Fruit fly (Drosophila melanogaster) whole organism, embryonic: ENCODE results near the gene CG12607.

Experiments
- BEAF-32 ChIP-seq: fragments of 200-800 bp; sonication (Bioruptor generic); optimal IDR thresholded peaks from 3 replicates; lab custom pipeline; 2017; ENCODE audit warnings: missing biosample characterization, missing genetic modification characterization, mild to moderate bottlenecking, moderate library complexity, missing genetic modification reagents
- CG10147 ChIP-seq: fragments of 200-800 bp; sonication (Bioruptor generic); optimal IDR thresholded peaks from 2 replicates; lab custom pipeline; 2019; ENCODE audit warnings: missing biosample characterization, mild to moderate bottlenecking, missing genetic modification characterization, moderate library complexity
- CG11085 ChIP-seq: fragments of 200-800 bp; sonication (Bioruptor generic); IDR thresholded peaks from 2 replicates; pipeline ENCODE4 v1.3.6; 2022; ENCODE audit warnings: missing biosample characterization, missing genetic modification characterization
- CG12769 ChIP-seq: fragments of 200-800 bp; sonication (Bioruptor generic); optimal IDR thresholded peaks from 2 replicates; lab custom pipeline; 2019; ENCODE audit warnings: missing biosample characterization, mild to moderate bottlenecking, missing genetic modification characterization, moderate library complexity
- CG13287 ChIP-seq: fragments of 200-800 bp; sonication (Bioruptor generic); IDR thresholded peaks from 2 replicates; pipeline ENCODE4 v1.3.6; 2022; ENCODE audit warnings: missing biosample characterization, missing genetic modification characterization; ENCODE audit not compliant: partially characterized antibody
- CG13894 ChIP-seq: fragments of 200-800 bp; sonication (Bioruptor generic); optimal IDR thresholded peaks from 3 replicates; lab custom pipeline; 2018; ENCODE audit warnings: missing biosample characterization, mild to moderate bottlenecking, missing genetic modification characterization, moderate library complexity
- CG14860 ChIP-seq: fragments of 200-800 bp; sonication (Bioruptor generic); IDR thresholded peaks from 3 replicates; pipeline ENCODE4 v1.3.6; 2022; ENCODE audit warnings: missing biosample characterization, missing genetic modification characterization; ENCODE audit not compliant: partially characterized antibody
- CG15514 ChIP-seq: fragments of 200-800 bp; sonication (Bioruptor generic); optimal IDR thresholded peaks from 3 replicates; lab custom pipeline; 2017; ENCODE audit warnings: missing biosample characterization, missing genetic modification characterization, mild to moderate bottlenecking, moderate library complexity, missing genetic modification reagents
- CG17359 ChIP-seq: fragments of 200-800 bp; sonication (Bioruptor generic); optimal IDR thresholded peaks from 3 replicates; lab custom pipeline; 2018; ENCODE audit warnings: missing biosample characterization, mild to moderate bottlenecking, missing genetic modification characterization, moderate library complexity
- CG17361 ChIP-seq: fragments of 200-800 bp; sonication (Bioruptor generic); IDR thresholded peaks from 3 replicates; pipeline ENCODE4 v1.3.6; 2022; ENCODE audit warnings: missing biosample characterization, missing genetic modification characterization
- CG2199 ChIP-seq: fragments of 200-800 bp; sonication (Bioruptor generic); IDR thresholded peaks from 3 replicates; pipeline ENCODE4 v1.3.6; 2022; ENCODE audit warnings: missing biosample characterization, missing genetic modification characterization
- CG2889 ChIP-seq: fragments of 200-800 bp; sonication (Bioruptor generic); IDR thresholded peaks from 3 replicates; pipeline ENCODE4 v1.3.6; 2022; ENCODE audit warnings: missing biosample characterization, missing genetic modification characterization
- CG34224 ChIP-seq: fragments of 200-800 bp; sonication (Bioruptor generic); IDR thresholded peaks from 3 replicates; pipeline ENCODE4 v1.3.6; 2022; ENCODE audit warnings: missing biosample characterization, missing genetic modification characterization; ENCODE audit not compliant: partially characterized antibody
- CG4617 ChIP-seq: fragments of 200-800 bp; sonication (Bioruptor generic); optimal IDR thresholded peaks from 3 replicates; lab custom pipeline; 2016; ENCODE audit warnings: missing biosample characterization, missing genetic modification characterization, borderline replicate concordance
- CG7372 ChIP-seq: fragments of 200-800 bp; sonication (Bioruptor generic); IDR thresholded peaks from 2 replicates; pipeline ENCODE4 v1.3.6; 2022; ENCODE audit warnings: missing biosample characterization, missing genetic modification characterization
- CG7745 ChIP-seq: fragments of 200-800 bp; sonication (Bioruptor generic); optimal IDR thresholded peaks from 2 replicates; lab custom pipeline; 2018; ENCODE audit warnings: missing biosample characterization, mild to moderate bottlenecking, missing genetic modification characterization, moderate library complexity
- CG7839 ChIP-seq: fragments of 200-800 bp; sonication (Bioruptor generic); optimal IDR thresholded peaks from 3 replicates; lab custom pipeline; 2018; ENCODE audit warnings: missing biosample characterization, mild to moderate bottlenecking, missing genetic modification characterization, moderate library complexity
- CG8281 ChIP-seq: fragments of 200-800 bp; sonication (Bioruptor generic); optimal IDR thresholded peaks from 2 replicates; lab custom pipeline; 2018; ENCODE audit warnings: missing biosample characterization, mild to moderate bottlenecking, missing genetic modification characterization, moderate library complexity
- CG9437 ChIP-seq: fragments of 200-800 bp; sonication (Bioruptor generic); optimal IDR thresholded peaks from 2 replicates; lab custom pipeline; 2018; ENCODE audit warnings: missing biosample characterization, mild to moderate bottlenecking, missing genetic modification characterization
- CG9817 ChIP-seq: fragments of 200-800 bp; sonication (Bioruptor generic); optimal IDR thresholded peaks from 2 replicates; lab custom pipeline; 2018; ENCODE audit warnings: missing biosample characterization, mild to moderate bottlenecking, missing genetic modification characterization, moderate library complexity
- CG9932 ChIP-seq: fragments of 200-800 bp; sonication (Bioruptor generic); IDR thresholded peaks from 2 replicates; pipeline ENCODE4 v1.3.6; 2022; ENCODE audit warnings: missing biosample characterization, missing genetic modification characterization
- D19B ChIP-seq: fragments of 200-800 bp; sonication (Bioruptor generic); optimal IDR thresholded peaks from 2 replicates; lab custom pipeline; 2017; ENCODE audit warnings: missing biosample characterization, mild to moderate bottlenecking, missing genetic modification characterization
- Deaf1 ChIP-seq: fragments of 200-800 bp; optimal IDR thresholded peaks from 3 replicates; lab custom pipeline; 2019; ENCODE audit warnings: missing biosample characterization, mild to moderate bottlenecking, missing genetic modification characterization, moderate library complexity
- Dll ChIP-seq: fragments of 200-800 bp; sonication (Bioruptor generic); IDR thresholded peaks from 4 replicates; pipeline ENCODE4 v1.3.6; 2022; ENCODE audit warnings: missing biosample characterization, missing genetic modification characterization; ENCODE audit not compliant: partially characterized antibody
- Poxn ChIP-seq: fragments of 200-800 bp; sonication (Bioruptor generic); IDR thresholded peaks from 2 replicates; pipeline ENCODE4 v1.3.6; 2022; ENCODE audit warnings: missing biosample characterization, missing genetic modification characterization
- Rfx ChIP-seq: fragments of 200-800 bp; sonication (Bioruptor generic); IDR thresholded peaks from 2 replicates; pipeline ENCODE4 v1.3.6; 2022; ENCODE audit warnings: missing biosample characterization, missing genetic modification characterization
- Side ChIP-seq: fragments of 200-800 bp; sonication (Bioruptor generic); optimal IDR thresholded peaks from 2 replicates; lab custom pipeline; 2016; ENCODE audit warnings: missing biosample characterization, missing genetic modification characterization
- Sry-β ChIP-seq: fragments of 200-800 bp; sonication (Bioruptor generic); optimal IDR thresholded peaks from 2 replicates; lab custom pipeline; 2018; ENCODE audit warnings: missing biosample characterization, mild to moderate bottlenecking, missing genetic modification characterization, moderate library complexity
- Trl ChIP-seq, 3 experiments: fragments of >200 bp in 2 of 3; fragments of 200-800 bp in 1 of 3; sonication (Bioruptor generic) in 1 of 3; optimal IDR thresholded peaks; 2 replicates in 1 of 3; 3 replicates in 2 of 3; lab custom pipeline; 2016 to 2017; ENCODE audit warnings: missing biosample characterization in 1 of 3, missing genetic modification characterization in 1 of 3
- abd-A ChIP-seq: fragments of 200-800 bp; sonication (Bioruptor generic); optimal IDR thresholded peaks from 3 replicates; lab custom pipeline; 2019; ENCODE audit warnings: missing biosample characterization, mild to moderate bottlenecking, missing genetic modification characterization, moderate library complexity
- br ChIP-seq: fragments of >200 bp; optimal IDR thresholded peaks from 2 replicates; lab custom pipeline; 2017
- bsh ChIP-seq, 2 experiments: fragments of 200-800 bp; sonication (Bioruptor generic); optimal IDR thresholded peaks; 2 replicates each; lab custom pipeline; 2017 to 2018; ENCODE audit warnings: mild to moderate bottlenecking in 2 of 2, missing biosample characterization in 2 of 2, missing genetic modification characterization in 2 of 2, moderate library complexity in 1 of 2
- btn ChIP-seq: fragments of 200-800 bp; sonication (Bioruptor generic); optimal IDR thresholded peaks from 2 replicates; lab custom pipeline; 2016; ENCODE audit warnings: missing biosample characterization, missing genetic modification characterization
- chinmo ChIP-seq: fragments of 200-800 bp; sonication (Bioruptor generic); IDR thresholded peaks from 4 replicates; pipeline ENCODE4 v1.3.6; 2022; ENCODE audit warnings: missing biosample characterization, missing genetic modification characterization; ENCODE audit not compliant: partially characterized antibody
- ci ChIP-seq: fragments of 200-800 bp; sonication (Bioruptor generic); IDR thresholded peaks from 3 replicates; pipeline ENCODE4 v1.3.6; 2022; ENCODE audit warnings: missing biosample characterization, missing genetic modification characterization
- disco-r ChIP-seq: fragments of 200-800 bp; sonication (Bioruptor generic); optimal IDR thresholded peaks from 2 replicates; lab custom pipeline; 2016; ENCODE audit warnings: missing biosample characterization, missing genetic modification characterization
- gcm ChIP-seq: fragments of 200-800 bp; sonication (Bioruptor generic); optimal IDR thresholded peaks from 2 replicates; lab custom pipeline; 2019; ENCODE audit warnings: missing biosample characterization, mild to moderate bottlenecking, missing genetic modification characterization, moderate library complexity
- jumu ChIP-seq: fragments of 200-800 bp; sonication (Bioruptor generic); optimal IDR thresholded peaks from 3 replicates; lab custom pipeline; 2016; ENCODE audit warnings: missing biosample characterization, missing genetic modification characterization
- lilli ChIP-seq: fragments of 200-800 bp; sonication (Bioruptor generic); optimal IDR thresholded peaks from 3 replicates; lab custom pipeline; 2016; ENCODE audit warnings: missing biosample characterization, missing genetic modification characterization
- oc ChIP-seq: fragments of 200-800 bp; sonication (Bioruptor generic); optimal IDR thresholded peaks from 2 replicates; lab custom pipeline; 2018; ENCODE audit warnings: missing biosample characterization, mild to moderate bottlenecking, missing genetic modification characterization, moderate library complexity
- pb ChIP-seq: fragments of 200-800 bp; sonication (Bioruptor generic); optimal IDR thresholded peaks from 3 replicates; lab custom pipeline; 2016; ENCODE audit warnings: missing biosample characterization, missing genetic modification characterization
- pros ChIP-seq: fragments of 200-800 bp; sonication (Bioruptor generic); optimal IDR thresholded peaks from 3 replicates; lab custom pipeline; 2019; ENCODE audit warnings: missing biosample characterization, mild to moderate bottlenecking, missing genetic modification characterization, moderate library complexity
- pum ChIP-seq: fragments of 200-800 bp; sonication (Bioruptor generic); optimal IDR thresholded peaks from 2 replicates; lab custom pipeline; 2016; ENCODE audit warnings: missing biosample characterization, missing genetic modification characterization
- sd ChIP-seq: fragments of 200-800 bp; sonication (Bioruptor generic); optimal IDR thresholded peaks from 3 replicates; lab custom pipeline; 2018; ENCODE audit warnings: missing biosample characterization, mild to moderate bottlenecking, missing genetic modification characterization, moderate library complexity
- unc-4 ChIP-seq: fragments of 200-800 bp; sonication (Bioruptor generic); IDR thresholded peaks from 2 replicates; pipeline ENCODE4 v1.3.6; 2022; ENCODE audit warnings: missing biosample characterization, missing genetic modification characterization; ENCODE audit not compliant: partially characterized antibody

CG12607 gene

dm6 chr3L:4436421-4436820, 10.0 kb upstream of the CG12607 start, which contains the start of gene CG15021:
Gene CG15021 (plus strand): TSS chr3L:4436721.
- TF ChIP-seq btn (no peak), lilli (GFP tag; lab: Kevin White, UChicago) (no peak), br (lab: Kevin White, UChicago) (no peak), sd (tag; lab: Kevin White, UChicago) (peak; percentile 12), CG11085 (no peak), D19B (GFP tag; lab: Kevin White, UChicago) (no peak), CG34224 (0 out of 3 replicates have a peak, but pooled peaks have one; percentile 22), CG8281 (no peak), Deaf1 (tag; lab: Kevin White, UChicago) (peak; percentile 57), CG12769 (tag; lab: Kevin White, UChicago) (no peak)

DNA sequence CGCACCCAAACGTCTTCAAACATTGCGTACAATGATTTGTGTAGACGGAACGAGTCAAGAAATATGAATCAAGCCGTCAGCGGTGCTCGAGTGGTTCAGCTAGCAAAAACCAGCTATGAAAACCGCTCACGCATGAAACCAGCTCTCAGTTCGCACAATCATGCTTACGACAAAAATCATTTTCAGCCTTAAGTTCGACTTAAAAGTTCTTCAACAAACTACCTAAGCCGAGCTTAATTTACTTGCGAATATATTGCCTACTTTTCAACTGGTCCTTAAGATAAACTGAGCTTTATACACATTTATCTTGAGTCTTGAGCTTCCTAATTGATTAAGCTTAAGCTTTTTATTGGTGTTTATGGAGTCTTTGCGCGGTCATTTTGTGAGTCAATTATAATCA, 6.2 kb upstream of the CG12607 start:
- no peak for TF ChIP-seq CG10147 (GFP tag; lab: Kevin White, UChicago)
- TF ChIP-seq Dll (GFP tag; lab: Robert Waterston, UW): 0 out of 4 replicates have a peak, but pooled peaks have one; percentile 17
- peak; percentile 3 for TF ChIP-seq oc (tag; lab: Kevin White, UChicago)
- TF ChIP-seq Sry-β: peak; percentile 64
- no peak for TF ChIP-seq Trl (optimal IDR thresholded peaks at IDR 0.05; lab: Kevin White, UChicago)
- no peak for TF ChIP-seq Trl (GFP tag; optimal IDR thresholded peaks at IDR 0.05; lab: Kevin White, UChicago)
- 0 out of 2 replicates have a peak, but pooled peaks have one; percentile 16 for TF ChIP-seq unc-4 (GFP tag; lab: Robert Waterston, UW)
- peak; percentile 88 for TF ChIP-seq CG9437
- TF ChIP-seq CG2199 (GFP tag; lab: Robert Waterston, UW): no peak
- no peak for TF ChIP-seq CG4617 (GFP tag; lab: Kevin White, UChicago)
- peak; percentile 88 for TF ChIP-seq abd-A
- peak; percentile 13 for TF ChIP-seq BEAF-32 (GFP tag; lab: Kevin White, UChicago)
- peak; percentile 69 for TF ChIP-seq CG7745 (tag; lab: Kevin White, UChicago)
- no peak for TF ChIP-seq ci (GFP tag; lab: Robert Waterston, UW)
- 0 out of 2 replicates have a peak, but pooled peaks have one; percentile 5 for TF ChIP-seq CG7372
- no peak for TF ChIP-seq jumu
- TF ChIP-seq Rfx (GFP tag; lab: Robert Waterston, UW): peak; percentile 36; the same call in 1 of the 2 replicates
- no peak for TF ChIP-seq pb (GFP tag; lab: Kevin White, UChicago)
- no peak for TF ChIP-seq gcm (GFP tag; lab: Kevin White, UChicago)
- peak; percentile 18; the same call in 1 of the 2 replicates for TF ChIP-seq CG9932 (GFP tag; lab: Robert Waterston, UW)
- TF ChIP-seq bsh (GFP tag; optimal IDR thresholded peaks at IDR 0.05; lab: Kevin White, UChicago): no peak
- no peak for TF ChIP-seq Side (GFP tag; lab: Kevin White, UChicago)
- peak; percentile 50 for TF ChIP-seq CG13287 (GFP tag; lab: Robert Waterston, UW)
- no peak for TF ChIP-seq CG17361
- TF ChIP-seq CG15514 (GFP tag; lab: Kevin White, UChicago): peak; percentile 97
- TF ChIP-seq CG13894 (tag; lab: Kevin White, UChicago): peak; percentile 37
- TF ChIP-seq pros (GFP tag; lab: Kevin White, UChicago): peak; percentile 19

DNA sequence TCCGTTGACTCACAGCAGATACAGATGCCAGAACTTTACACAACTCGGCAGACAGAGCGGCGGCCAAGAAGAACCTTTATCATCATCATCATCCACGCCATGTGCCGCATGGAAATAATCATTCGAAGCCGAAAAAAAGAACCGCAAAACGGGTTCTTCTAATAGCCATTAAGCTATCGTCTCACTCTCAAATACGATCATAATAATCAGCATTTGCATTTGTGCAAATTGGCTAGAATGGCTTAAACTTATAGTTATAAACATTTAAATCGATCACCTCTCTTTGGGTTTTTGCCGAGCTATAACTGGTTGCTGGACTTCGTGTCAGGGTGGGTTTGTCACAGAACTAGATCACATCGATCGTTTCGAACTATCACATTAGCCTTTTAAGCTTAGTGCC, 4.2 kb upstream of the CG12607 start:
- no peak for TF ChIP-seq Poxn (GFP tag; lab: Robert Waterston, UW)
- TF ChIP-seq pum (GFP tag; lab: Kevin White, UChicago): no peak
- no peak for TF ChIP-seq CG7839 (tag; lab: Kevin White, UChicago)
- peak; percentile 57; the same call in 1 of the 4 replicates for TF ChIP-seq chinmo
- TF ChIP-seq disco-r (GFP tag; lab: Kevin White, UChicago): no peak
- TF ChIP-seq abd-A: peak; percentile 83
- no peak for TF ChIP-seq CG14860
- no peak for TF ChIP-seq CG9817 (tag; lab: Kevin White, UChicago)
- no peak for TF ChIP-seq CG17359 (tag; lab: Kevin White, UChicago)
- no peak for TF ChIP-seq CG2889 (GFP tag; lab: Robert Waterston, UW)
